Worm (Caenorhabditis elegans): ENCODE results near the gene F14H3.4.

DNA sequence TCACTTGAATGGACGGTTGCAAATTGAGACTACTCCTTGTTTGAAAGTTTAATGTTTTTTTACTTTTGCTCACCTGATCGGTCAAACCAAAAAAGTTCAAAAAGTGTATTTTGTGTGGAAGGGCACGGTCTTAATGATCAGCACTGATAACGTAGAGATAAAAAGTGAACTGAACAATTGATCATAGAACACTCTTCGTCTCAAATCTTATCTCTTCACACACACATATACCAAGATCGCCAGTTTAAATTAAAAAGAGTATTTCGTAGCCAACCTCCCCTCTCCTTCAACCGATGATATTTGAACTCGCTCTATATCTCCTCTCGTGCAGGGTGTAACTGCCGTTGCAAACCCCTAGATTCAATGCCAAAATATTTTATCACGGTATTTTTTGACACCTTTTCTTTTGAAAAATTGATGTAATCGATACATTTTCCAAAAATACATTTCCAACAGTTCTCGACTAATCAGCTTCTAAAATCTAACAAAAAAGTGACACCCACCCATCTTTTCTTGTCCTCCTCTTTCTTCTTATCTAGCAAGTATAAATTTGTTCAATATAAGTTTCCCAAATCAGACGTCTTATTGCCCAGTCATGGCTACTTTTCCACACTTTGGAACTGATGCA, 45.3 kb upstream of the F14H3.4 start, which contains the start of gene cth-1:
- TF ChIP-seq tbx-2 (tag; optimal IDR thresholded peaks at IDR 0.05) (no peak), ahr-1 (tag; optimal IDR thresholded peaks at IDR 0.05) (no peak), ceh-9 (tag; optimal IDR thresholded peaks at IDR 0.05) (no peak), madf-2 (tag; optimal IDR thresholded peaks at IDR 0.05) (no peak), nhr-11 (tag; optimal IDR thresholded peaks at IDR 0.05) (no peak), sdc-2 (tag; optimal IDR thresholded peaks at IDR 0.05) (no peak), ceh-31 (tag; optimal IDR thresholded peaks at IDR 0.05) (no peak), sox-4 (tag; optimal IDR thresholded peaks at IDR 0.05) (no peak), ztf-16 (tag; optimal IDR thresholded peaks at IDR 0.05) (no peak), fkh-10 (GFP tag; optimal IDR thresholded peaks at IDR 0.05) (no peak), pha-4 (tag; optimal IDR thresholded peaks at IDR 0.05) (no peak), elt-2 (tag; optimal IDR thresholded peaks at IDR 0.05) (peak; percentile 55), ceh-24 (tag; optimal IDR thresholded peaks at IDR 0.05) (no peak), pha-2 (tag; optimal IDR thresholded peaks at IDR 0.05) (no peak)

Data from whole organism, late embryonic.